Worm (Caenorhabditis elegans) whole organism, L4/young adult: ENCODE data around the gene F09F9.2.

Source experiments
- dao-5 ChIP-seq: sonication (generic microtip); optimal IDR thresholded peaks from 2 replicates; lab custom pipeline; 2016; ENCODE audit warnings: missing genotype, missing genetic modification characterization, moderate library complexity, missing compliant biosample characterization
- him-1 ChIP-seq: sonication (generic microtip); optimal IDR thresholded peaks from 2 replicates; lab custom pipeline; 2016; ENCODE audit warnings: missing genotype, missing genetic modification reagents, missing genetic modification characterization, missing compliant biosample characterization

- TF ChIP-seq dao-5 (tag; lab: Kevin White, UChicago), result no peak
- no peak for TF ChIP-seq him-1 (tag; lab: Kevin White, UChicago)
Observed at ce11 chrX:4111416-4111815, at the start of gene F09F9.2.
